Worm (Caenorhabditis elegans): ENCODE measurements around the gene clec-242.

The clec-242 gene

ce11 chrV:17248915-17249314 lies 3.6 kb upstream of the clec-242 start, which contains the start of gene clec-243:
Gene clec-243 (minus strand): TSS chrV:17249015.
- TF ChIP-seq egl-5 (tag; optimal IDR thresholded peaks at IDR 0.05) (no peak), lsy-12 (tag; optimal IDR thresholded peaks at IDR 0.05) (no peak), mml-1 (tag; optimal IDR thresholded peaks at IDR 0.05) (no peak), elt-3 (tag; optimal IDR thresholded peaks at IDR 0.05) (no peak), elt-1 (tag; optimal IDR thresholded peaks at IDR 0.05) (no peak), zag-1 (tag; optimal IDR thresholded peaks at IDR 0.05) (no peak), egl-27 (tag; optimal IDR thresholded peaks at IDR 0.05) (no peak), elt-2 (tag; optimal IDR thresholded peaks at IDR 0.05) (no peak)

ce11 chrV:17243016-17243415 lies 2.3 kb downstream of the clec-242 start:
- TF ChIP-seq mdl-1 (tag; optimal IDR thresholded peaks at IDR 0.05) (no peak), elt-2 (tag; optimal IDR thresholded peaks at IDR 0.05) (peak; percentile 76), hmg-11 (tag; optimal IDR thresholded peaks at IDR 0.05) (no peak), nhr-67 (tag; optimal IDR thresholded peaks at IDR 0.05) (no peak), pqm-1 (tag; optimal IDR thresholded peaks at IDR 0.05) (peak; percentile 8)

- no peak for TF ChIP-seq aly-2 (tag; optimal IDR thresholded peaks at IDR 0.05)
- no peak for TF ChIP-seq hmg-11 (tag; optimal IDR thresholded peaks at IDR 0.05)
These were observed 2.8 kb downstream of the clec-242 start, which contains the start of gene Y68A4B.3 for ce11 chrV:17242552-17242951. Gene Y68A4B.3 (minus strand): TSS chrV:17242652.

- TF ChIP-seq pqm-1 (tag; optimal IDR thresholded peaks at IDR 0.05): peak; percentile 55
- no peak for TF ChIP-seq skn-1 (tag; optimal IDR thresholded peaks at IDR 0.05)
- no peak for TF ChIP-seq ceh-28 (tag; optimal IDR thresholded peaks at IDR 0.05)
- no peak for TF ChIP-seq fos-1 (tag; optimal IDR thresholded peaks at IDR 0.05)
- TF ChIP-seq elt-2 (tag; optimal IDR thresholded peaks at IDR 0.05): peak; percentile 90
These were observed 4.0 kb downstream of the clec-242 start for ce11 chrV:17241278-17241661.

- TF ChIP-seq daf-12 (tag; optimal IDR thresholded peaks at IDR 0.05): no peak
- TF ChIP-seq sea-2 (GFP tag; optimal IDR thresholded peaks at IDR 0.05): no peak
- no peak for TF ChIP-seq nhr-11 (tag; optimal IDR thresholded peaks at IDR 0.05)
- no peak for TF ChIP-seq lin-15B (tag; optimal IDR thresholded peaks at IDR 0.05)
- peak; percentile 22 for TF ChIP-seq pqm-1 (tag; optimal IDR thresholded peaks at IDR 0.05)
- TF ChIP-seq mdl-1 (tag; optimal IDR thresholded peaks at IDR 0.05): no peak
- TF ChIP-seq unc-62 (GFP tag; optimal IDR thresholded peaks at IDR 0.05): no peak
- no peak for TF ChIP-seq nhr-28 (tag; optimal IDR thresholded peaks at IDR 0.05)
- no peak for TF ChIP-seq ama-1 (optimal IDR thresholded peaks at IDR 0.05)
- no peak for TF ChIP-seq ceh-16 (tag; optimal IDR thresholded peaks at IDR 0.05)
- TF ChIP-seq fkh-10 (GFP tag; optimal IDR thresholded peaks at IDR 0.05): no peak
- peak; percentile 21 for TF ChIP-seq pha-4 (tag; optimal IDR thresholded peaks at IDR 0.05)
- no peak for TF ChIP-seq unc-39 (tag; optimal IDR thresholded peaks at IDR 0.05)
- TF ChIP-seq egl-5 (tag; optimal IDR thresholded peaks at IDR 0.05): no peak
- no peak for TF ChIP-seq tbx-2 (tag; optimal IDR thresholded peaks at IDR 0.05)
- TF ChIP-seq elt-1 (tag; optimal IDR thresholded peaks at IDR 0.05): no peak
- TF ChIP-seq aly-2 (tag; optimal IDR thresholded peaks at IDR 0.05): no peak
- TF ChIP-seq nhr-12 (tag; optimal IDR thresholded peaks at IDR 0.05): no peak
- TF ChIP-seq snpc-4 (tag; optimal IDR thresholded peaks at IDR 0.05): no peak
- no peak for TF ChIP-seq lin-39 (tag; optimal IDR thresholded peaks at IDR 0.05)
- no peak for TF ChIP-seq hmg-11 (tag; optimal IDR thresholded peaks at IDR 0.05)
- TF ChIP-seq nhr-25 (tag; optimal IDR thresholded peaks at IDR 0.05): no peak
- no peak for TF ChIP-seq nfya-1 (tag; optimal IDR thresholded peaks at IDR 0.05; ENCODE audit: insufficient read depth)
- no peak for TF ChIP-seq nhr-76 (tag; optimal IDR thresholded peaks at IDR 0.05)
- TF ChIP-seq elt-2 (tag; optimal IDR thresholded peaks at IDR 0.05): peak; percentile 70
These were observed 4.6 kb downstream of the clec-242 start for ce11 chrV:17240579-17241277.
